Worm (Caenorhabditis elegans) whole organism, early embryonic: ENCODE results near the gene M04C3.5.

ENCODE experiments used
- aly-1 ChIP-seq: sonication (generic microtip); optimal IDR thresholded peaks from 2 replicates; lab custom pipeline; 2016; ENCODE audit warnings: missing genetic modification characterization, missing compliant biosample characterization
- ama-1 ChIP-seq: fragments of 150-350 bp; optimal IDR thresholded peaks from 2 replicates; lab custom pipeline; 2014
- ceh-13 ChIP-seq: fragments of 200-800 bp; sonication (Bioruptor generic); optimal IDR thresholded peaks from 2 replicates; lab custom pipeline; 2018; ENCODE audit warnings: mild to moderate bottlenecking, missing genetic modification characterization, missing compliant biosample characterization
- ceh-36 ChIP-seq: sonication (generic microtip); optimal IDR thresholded peaks from 2 replicates; lab custom pipeline; 2016; ENCODE audit warnings: missing genetic modification characterization, inconsistent platforms, missing compliant biosample characterization
- flt-1 ChIP-seq: fragments of 200-800 bp; sonication (Bioruptor generic); IDR thresholded peaks from 2 replicates; pipeline ENCODE4 v1.3.6; 2022; ENCODE audit warnings: missing genetic modification characterization, missing compliant biosample characterization
- hmbx-1 ChIP-seq: sonication (generic microtip); optimal IDR thresholded peaks from 2 replicates; lab custom pipeline; 2016; ENCODE audit warnings: mild to moderate bottlenecking, missing genetic modification characterization, missing compliant biosample characterization
- hnd-1 ChIP-seq: sonication (generic microtip); optimal IDR thresholded peaks from 2 replicates; lab custom pipeline; 2016; ENCODE audit warnings: missing genetic modification characterization, missing compliant biosample characterization
- pes-1 ChIP-seq: fragments of 200-800 bp; sonication (Bioruptor generic); IDR thresholded peaks from 2 replicates; pipeline ENCODE4 v1.3.6; 2022; ENCODE audit warnings: missing genetic modification reagents, missing genetic modification characterization, missing compliant biosample characterization
- scrt-1 ChIP-seq: fragments of 200-800 bp; sonication (Bioruptor generic); IDR thresholded peaks from 2 replicates; pipeline ENCODE4 v1.3.6; 2022; ENCODE audit warnings: missing genetic modification characterization, missing compliant biosample characterization
- sea-1 ChIP-seq: fragments of 200-800 bp; sonication (Bioruptor generic); conservative IDR thresholded peaks from 2 replicates; pipeline ENCODE4 v1.3.6; 2022; ENCODE audit warnings: missing genetic modification characterization, missing compliant biosample characterization
- tbx-37 ChIP-seq: fragments of 200-800 bp; sonication (Bioruptor generic); conservative IDR thresholded peaks from 2 replicates; pipeline ENCODE4 v1.3.6; 2022; ENCODE audit warnings: missing genetic modification reagents, missing genetic modification characterization, missing compliant biosample characterization

DNA sequence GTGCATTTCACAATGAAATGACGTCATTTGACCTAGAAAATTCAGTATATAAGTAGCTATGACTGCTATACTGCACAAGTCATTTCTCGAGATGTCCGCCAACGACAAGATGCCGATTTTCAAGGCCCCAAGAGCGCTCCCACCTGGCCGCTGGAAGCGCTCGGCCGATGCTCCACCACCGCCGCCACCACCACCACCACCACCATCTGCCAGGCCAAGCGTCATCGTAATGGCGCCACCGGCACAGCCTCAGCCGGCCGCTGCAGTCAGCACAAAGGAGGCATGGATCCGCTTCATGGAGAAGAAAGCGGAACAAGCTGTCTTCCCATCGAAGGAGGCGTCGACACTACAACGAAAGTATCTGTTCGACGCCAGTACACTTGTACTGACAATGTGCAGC, 35.7 kb downstream of the M04C3.5 start, which contains the start of gene Y43F8B.28:
- TF ChIP-seq scrt-1 (no peak), sea-1 (GFP tag; lab: Robert Waterston, UW) (no peak), ama-1 (lab: Kevin White, UChicago) (no peak), pes-1 (no peak), hnd-1 (tag; lab: Kevin White, UChicago) (no peak), ceh-13 (no peak), ceh-36 (no peak), tbx-37 (GFP tag; lab: Robert Waterston, UW) (no peak), flt-1 (GFP tag; lab: Robert Waterston, UW) (no peak), aly-1 (tag; lab: Kevin White, UChicago) (no peak), hmbx-1 (tag; lab: Kevin White, UChicago) (no peak)
